Fruit fly (Drosophila melanogaster) whole organism, pupa: Measurements from ENCODE around the gene PK2-R2.

ENCODE experiments used
- CG10348 ChIP-seq: fragments of 200-800 bp; sonication (Bioruptor generic); IDR thresholded peaks from 2 replicates; pipeline ENCODE4 v1.3.6; 2022; ENCODE audit warnings: missing biosample characterization, missing genetic modification characterization
- CG12605 ChIP-seq: fragments of 200-800 bp; sonication (Bioruptor generic); IDR thresholded peaks from 2 replicates; pipeline ENCODE4 v1.3.6; 2022; ENCODE audit warnings: missing biosample characterization, missing genetic modification characterization
- CG13204 ChIP-seq: fragments of 200-800 bp; sonication (Bioruptor generic); optimal IDR thresholded peaks from 2 replicates; lab custom pipeline; 2018; ENCODE audit warnings: missing biosample characterization, mild to moderate bottlenecking, missing genetic modification characterization, moderate library complexity
- CG14655 ChIP-seq: fragments of 200-800 bp; sonication (Bioruptor generic); optimal IDR thresholded peaks from 3 replicates; lab custom pipeline; 2017; ENCODE audit warnings: mild to moderate bottlenecking, missing biosample characterization, missing genetic modification reagents, missing genetic modification characterization
- CG15710 ChIP-seq: fragments of 200-800 bp; sonication (Bioruptor generic); optimal IDR thresholded peaks from 2 replicates; lab custom pipeline; 2018; ENCODE audit warnings: missing biosample characterization, mild to moderate bottlenecking, missing genetic modification characterization, moderate library complexity
- CG17806 ChIP-seq: fragments of 200-800 bp; sonication (Bioruptor generic); optimal IDR thresholded peaks from 2 replicates; lab custom pipeline; 2018; ENCODE audit warnings: missing biosample characterization, mild to moderate bottlenecking, missing genetic modification characterization, moderate library complexity
- CG32121 ChIP-seq: fragments of 200-800 bp; sonication (Bioruptor generic); IDR thresholded peaks from 2 replicates; pipeline ENCODE4 v1.3.6; 2022; ENCODE audit warnings: missing biosample characterization, missing genetic modification characterization
- CG34367 ChIP-seq: fragments of 200-800 bp; sonication (Bioruptor generic); optimal IDR thresholded peaks from 2 replicates; lab custom pipeline; 2018; ENCODE audit warnings: missing biosample characterization, mild to moderate bottlenecking, missing genetic modification characterization
- CG4496 ChIP-seq: fragments of 200-800 bp; sonication (Bioruptor generic); IDR thresholded peaks from 3 replicates; pipeline ENCODE4 v1.3.6; 2022; ENCODE audit warnings: missing biosample characterization, missing genetic modification characterization
- CG8159 ChIP-seq: fragments of 200-800 bp; sonication (Bioruptor generic); optimal IDR thresholded peaks from 3 replicates; lab custom pipeline; 2018; ENCODE audit warnings: missing biosample characterization, mild to moderate bottlenecking, missing genetic modification characterization, moderate library complexity
- CG8301 ChIP-seq: fragments of 200-800 bp; sonication (Bioruptor generic); optimal IDR thresholded peaks from 2 replicates; lab custom pipeline; 2018; ENCODE audit warnings: missing biosample characterization, mild to moderate bottlenecking, missing genetic modification characterization
- CG9948 ChIP-seq: fragments of 200-800 bp; sonication (Bioruptor generic); optimal IDR thresholded peaks from 2 replicates; lab custom pipeline; 2018; ENCODE audit warnings: missing biosample characterization, mild to moderate bottlenecking, missing genetic modification characterization, moderate library complexity
- D1 ChIP-seq: fragments of 200-800 bp; sonication (Bioruptor generic); optimal IDR thresholded peaks from 2 replicates; lab custom pipeline; 2018; ENCODE audit warnings: missing biosample characterization, mild to moderate bottlenecking, missing genetic modification characterization, moderate library complexity
- EcR ChIP-seq: fragments of 200-800 bp; sonication (Bioruptor generic); optimal IDR thresholded peaks from 3 replicates; lab custom pipeline; 2019; ENCODE audit warnings: missing biosample characterization, missing genetic modification characterization, mild to moderate bottlenecking, moderate library complexity, missing genetic modification reagents
- Ets98B ChIP-seq: fragments of 200-800 bp; sonication (Bioruptor generic); IDR thresholded peaks from 2 replicates; pipeline ENCODE4 v1.3.6; 2022; ENCODE audit warnings: missing biosample characterization, missing genetic modification characterization
- Pif1A ChIP-seq: fragments of 200-800 bp; sonication (Bioruptor generic); optimal IDR thresholded peaks from 3 replicates; lab custom pipeline; 2016; ENCODE audit warnings: missing biosample characterization, missing genetic modification characterization
- Pif1B ChIP-seq: fragments of 200-800 bp; sonication (Bioruptor generic); optimal IDR thresholded peaks from 3 replicates; lab custom pipeline; 2016; ENCODE audit warnings: missing biosample characterization, missing genetic modification characterization
- Snoo ChIP-seq: fragments of 200-800 bp; sonication (Bioruptor generic); optimal IDR thresholded peaks from 3 replicates; lab custom pipeline; 2017; ENCODE audit warnings: missing biosample characterization, mild to moderate bottlenecking, missing genetic modification characterization, inconsistent platforms
- fd96Ca ChIP-seq: fragments of 200-800 bp; sonication (Bioruptor generic); IDR thresholded peaks from 3 replicates; pipeline ENCODE4 v1.3.6; 2022; ENCODE audit warnings: missing biosample characterization, missing genetic modification characterization
- gl ChIP-seq: fragments of 200-800 bp; sonication (Bioruptor generic); optimal IDR thresholded peaks from 2 replicates; lab custom pipeline; 2018; ENCODE audit warnings: missing biosample characterization, mild to moderate bottlenecking, missing genetic modification characterization
- rn ChIP-seq: fragments of 200-800 bp; sonication (Bioruptor generic); IDR thresholded peaks from 2 replicates; pipeline ENCODE4 v1.3.6; 2022; ENCODE audit warnings: missing biosample characterization, missing genetic modification characterization

Gene PK2-R2

DNA sequence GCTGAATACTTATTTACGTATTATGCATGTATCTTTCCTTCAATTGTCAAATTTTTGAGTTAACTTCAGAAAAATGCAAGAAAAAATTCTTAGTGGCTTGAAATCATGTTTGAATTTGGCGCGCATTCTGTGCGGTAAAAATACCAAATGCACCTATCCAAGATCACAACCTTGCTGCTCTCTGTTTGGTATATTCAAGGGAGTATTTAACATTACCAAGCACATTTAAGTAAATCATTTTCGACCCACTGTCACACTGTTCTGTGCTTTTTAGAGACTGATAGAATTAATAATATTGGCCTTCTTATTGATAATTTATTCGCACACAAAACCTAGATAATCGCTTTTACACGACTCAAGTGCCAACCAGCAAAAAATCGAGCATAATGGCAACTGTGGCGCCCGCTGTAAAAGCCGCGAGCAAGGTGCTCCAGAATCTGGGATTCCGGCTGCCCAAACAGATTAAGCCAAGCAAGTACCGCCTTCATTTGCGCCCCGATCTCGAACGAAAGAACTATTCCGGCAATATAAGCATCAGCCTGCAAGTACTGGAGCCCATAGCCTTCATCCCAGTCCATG lies 24.7 kb downstream of the PK2-R2 start:
- no peak for TF ChIP-seq fd96Ca (GFP tag; lab: Robert Waterston, UW)
- no peak for TF ChIP-seq CG17806 (tag; lab: Kevin White, UChicago)
- TF ChIP-seq EcR (GFP tag; lab: Kevin White, UChicago), result no peak
- no peak for TF ChIP-seq CG10348
- no peak for TF ChIP-seq CG8301

DNA sequence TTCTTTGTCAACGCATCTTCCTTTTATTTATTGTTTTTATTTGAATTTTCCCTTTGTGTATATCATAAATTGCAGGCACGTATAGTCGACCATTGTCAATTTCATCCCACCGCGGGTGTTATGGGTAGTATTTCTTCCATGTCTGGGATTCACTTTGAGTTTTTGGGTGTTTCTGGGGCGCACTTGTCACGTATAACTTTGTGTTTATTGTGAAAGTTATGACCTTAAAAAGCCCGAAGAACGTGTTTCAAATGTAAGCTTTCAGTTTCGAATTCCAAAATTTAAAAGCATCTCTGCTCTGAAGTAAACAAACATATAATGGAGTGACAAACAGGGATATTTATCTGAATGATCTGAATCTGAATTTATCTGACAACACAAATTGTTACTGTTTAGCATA lies 27.4 kb downstream of the PK2-R2 start:
- no peak for TF ChIP-seq CG10348
- TF ChIP-seq rn, result no peak
- TF ChIP-seq CG8159 (tag; lab: Kevin White, UChicago), result no peak
- TF ChIP-seq EcR (GFP tag; lab: Kevin White, UChicago), result no peak
- no peak for TF ChIP-seq Pif1B (GFP tag; lab: Kevin White, UChicago)

DNA sequence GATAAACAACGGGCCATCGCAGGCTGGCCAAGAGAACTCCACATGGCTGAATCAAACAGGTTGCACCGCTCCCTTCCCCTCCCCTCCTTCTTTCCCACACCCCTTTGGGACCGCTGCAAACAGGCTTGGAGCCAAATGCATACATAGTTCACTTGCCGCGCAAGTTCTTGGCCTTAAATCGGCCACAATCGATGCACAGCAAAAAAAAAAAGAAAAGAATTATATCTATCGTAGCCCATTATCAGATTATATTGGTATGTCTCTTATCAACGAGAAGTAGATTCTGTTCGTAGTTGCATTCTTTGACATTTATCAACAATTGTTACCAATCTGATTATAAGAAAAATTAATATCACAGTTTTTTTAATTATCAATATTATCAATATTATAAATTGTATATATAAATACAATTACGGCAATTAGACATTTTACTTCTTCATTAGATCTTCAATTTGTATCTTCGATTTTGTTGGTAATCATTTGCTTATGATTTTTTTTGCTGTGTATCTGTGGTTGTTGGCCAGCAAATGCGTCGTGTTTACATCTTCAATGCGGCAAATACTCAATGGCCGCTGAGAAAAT lies 28.6 kb downstream of the PK2-R2 start:
- TF ChIP-seq CG8159 (tag; lab: Kevin White, UChicago) (peak; percentile 91), CG8301 (peak; percentile 88), rn (no peak), gl (tag; lab: Kevin White, UChicago) (peak; percentile 11), CG32121 (GFP tag; lab: Robert Waterston, UW) (no peak), EcR (GFP tag; lab: Kevin White, UChicago) (peak; percentile 55), CG15710 (tag; lab: Kevin White, UChicago) (peak; percentile 84), CG13204 (peak; percentile 58), CG14655 (GFP tag; lab: Kevin White, UChicago) (peak; percentile 96), D1 (tag; lab: Kevin White, UChicago) (peak; percentile 73), Pif1B (GFP tag; lab: Kevin White, UChicago) (peak; percentile 68), CG9948 (tag; lab: Kevin White, UChicago) (peak; percentile 90), CG4496 (peak; percentile 51; the same call in 1 of the 3 replicates), CG10348 (no peak), CG12605 (GFP tag; lab: Robert Waterston, UW) (peak; percentile 65), Snoo (peak; percentile 84), CG34367 (tag; lab: Kevin White, UChicago) (peak; percentile 77), fd96Ca (GFP tag; lab: Robert Waterston, UW) (no peak; the same call in 1 of the 3 replicates), Ets98B (GFP tag; lab: Robert Waterston, UW) (peak; percentile 45), Pif1A (GFP tag; lab: Kevin White, UChicago) (peak; percentile 62), CG17806 (tag; lab: Kevin White, UChicago) (peak; percentile 82)

DNA sequence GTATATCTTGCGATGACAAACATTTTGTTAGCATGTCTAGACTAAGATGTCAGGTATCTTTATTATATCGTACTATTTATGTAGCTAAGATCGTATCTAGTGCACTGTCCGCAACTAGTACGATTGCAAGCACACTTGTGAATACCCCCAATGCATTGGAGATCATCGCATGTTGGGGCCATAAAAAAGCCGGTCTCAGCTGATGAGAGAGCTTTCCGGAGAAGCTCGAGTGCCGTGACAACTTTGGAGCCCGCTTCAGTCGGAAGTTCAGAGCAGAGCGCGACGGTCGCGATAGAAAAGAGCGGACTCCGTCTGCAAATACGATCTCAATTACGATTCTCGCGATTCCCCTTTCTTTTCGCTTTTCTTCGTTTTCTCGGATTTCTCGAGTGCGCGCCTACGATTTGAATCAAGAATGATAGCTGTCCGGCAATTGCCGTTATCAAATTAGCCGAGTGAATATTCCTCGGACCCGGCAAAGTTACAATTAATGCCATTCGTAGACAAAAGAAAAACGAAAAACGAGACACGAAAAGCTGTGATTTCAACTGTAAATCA lies 29.4 kb downstream of the PK2-R2 start:
- TF ChIP-seq CG17806 (tag; lab: Kevin White, UChicago) (no peak), CG4496 (peak; percentile 83), fd96Ca (GFP tag; lab: Robert Waterston, UW) (peak; percentile 29; the same call in 1 of the 3 replicates)

dm6 chr3R:13303126-13303525 lies 30.8 kb downstream of the PK2-R2 start, which contains the start of gene CG43208:
Gene CG43208, plus strand, starts transcription at chr3R:13303426.
- no peak for TF ChIP-seq fd96Ca (GFP tag; lab: Robert Waterston, UW)
- TF ChIP-seq, all 21 proteins: peak for 0

- TF ChIP-seq CG8159 (tag; lab: Kevin White, UChicago) (no peak), Pif1B (GFP tag; lab: Kevin White, UChicago) (no peak), rn (no peak), CG13204 (no peak), CG10348 (no peak), CG34367 (tag; lab: Kevin White, UChicago) (no peak), CG15710 (tag; lab: Kevin White, UChicago) (no peak), CG32121 (GFP tag; lab: Robert Waterston, UW) (no peak), CG12605 (GFP tag; lab: Robert Waterston, UW) (no peak), CG8301 (no peak), CG9948 (tag; lab: Kevin White, UChicago) (no peak), fd96Ca (GFP tag; lab: Robert Waterston, UW) (no peak), CG4496 (no peak), Snoo (no peak), Ets98B (GFP tag; lab: Robert Waterston, UW) (no peak), gl (tag; lab: Kevin White, UChicago) (no peak), EcR (GFP tag; lab: Kevin White, UChicago) (no peak)
Measured at dm6 chr3R:13302348-13302747, 31.6 kb downstream of the PK2-R2 start, which contains the start of gene CG32473. Gene CG32473, plus strand, starts transcription at chr3R:13302648.
